Worm (Caenorhabditis elegans) whole organism, L4/young adult: ENCODE results near the gene Y45F10C.6.

Experiments used
- W03F9.2 ChIP-seq: fragments of 150-350 bp; optimal IDR thresholded peaks from 2 replicates; lab custom pipeline; 2014; ENCODE audit warnings: missing biosample characterization, missing genetic modification characterization
- dao-5 ChIP-seq: sonication (generic microtip); optimal IDR thresholded peaks from 2 replicates; lab custom pipeline; 2016; ENCODE audit warnings: missing genotype, missing genetic modification characterization, moderate library complexity, missing compliant biosample characterization
- him-1 ChIP-seq: sonication (generic microtip); optimal IDR thresholded peaks from 2 replicates; lab custom pipeline; 2016; ENCODE audit warnings: missing genotype, missing genetic modification reagents, missing genetic modification characterization, missing compliant biosample characterization

ce11 chrIV:13639027-13639426 lies 13.1 kb upstream of the Y45F10C.6 start, which contains the start of gene ugt-22:
- no peak for TF ChIP-seq W03F9.2 (tag; lab: Kevin White, UChicago)
- TF ChIP-seq him-1 = no peak
- TF ChIP-seq dao-5 = no peak
